Fruit fly (Drosophila melanogaster) whole organism, embryonic: ENCODE results near the gene CG33523.

Source experiments
- CG10565 ChIP-seq: fragments of 200-800 bp; sonication (Bioruptor generic); optimal IDR thresholded peaks from 3 replicates; lab custom pipeline; 2016; ENCODE audit warnings: missing biosample characterization, mild to moderate bottlenecking, missing genetic modification characterization
- CG34422 ChIP-seq: fragments of 200-800 bp; sonication (Bioruptor generic); IDR thresholded peaks from 3 replicates; pipeline ENCODE4 v1.3.6; 2022; ENCODE audit warnings: missing biosample characterization, missing genetic modification characterization
- aop ChIP-seq: fragments of 200-800 bp; sonication (Bioruptor generic); IDR thresholded peaks from 2 replicates; pipeline ENCODE4 v1.3.6; 2022; ENCODE audit warnings: missing biosample characterization, missing genetic modification characterization
- cad ChIP-seq: fragments of >200 bp; optimal IDR thresholded peaks from 2 replicates; lab custom pipeline; 2017; ENCODE audit warnings: missing biosample characterization, missing genetic modification characterization
- pnt ChIP-seq: fragments of 200-800 bp; sonication (Bioruptor generic); optimal IDR thresholded peaks from 3 replicates; lab custom pipeline; 2016; ENCODE audit warnings: missing biosample characterization, missing genetic modification characterization
- psq ChIP-seq: fragments of 200-800 bp; sonication (Bioruptor generic); optimal IDR thresholded peaks from 2 replicates; lab custom pipeline; 2017; ENCODE audit warnings: missing biosample characterization, missing genetic modification characterization
- sens-2 ChIP-seq: fragments of 200-800 bp; sonication (Bioruptor generic); IDR thresholded peaks from 2 replicates; pipeline ENCODE4 v1.3.6; 2022; ENCODE audit warnings: missing biosample characterization, missing genetic modification characterization
- sima ChIP-seq: fragments of 200-800 bp; sonication (Bioruptor generic); optimal IDR thresholded peaks from 2 replicates; lab custom pipeline; 2016; ENCODE audit warnings: missing biosample characterization, missing genetic modification characterization
- sqz ChIP-seq: fragments of 200-800 bp; sonication (Bioruptor generic); optimal IDR thresholded peaks from 3 replicates; lab custom pipeline; 2018; ENCODE audit warnings: missing biosample characterization, mild to moderate bottlenecking, missing genetic modification characterization
- usp ChIP-seq: fragments of >200 bp; optimal IDR thresholded peaks from 2 replicates; lab custom pipeline; 2017; ENCODE audit warnings: missing biosample characterization, missing genetic modification characterization

DNA sequence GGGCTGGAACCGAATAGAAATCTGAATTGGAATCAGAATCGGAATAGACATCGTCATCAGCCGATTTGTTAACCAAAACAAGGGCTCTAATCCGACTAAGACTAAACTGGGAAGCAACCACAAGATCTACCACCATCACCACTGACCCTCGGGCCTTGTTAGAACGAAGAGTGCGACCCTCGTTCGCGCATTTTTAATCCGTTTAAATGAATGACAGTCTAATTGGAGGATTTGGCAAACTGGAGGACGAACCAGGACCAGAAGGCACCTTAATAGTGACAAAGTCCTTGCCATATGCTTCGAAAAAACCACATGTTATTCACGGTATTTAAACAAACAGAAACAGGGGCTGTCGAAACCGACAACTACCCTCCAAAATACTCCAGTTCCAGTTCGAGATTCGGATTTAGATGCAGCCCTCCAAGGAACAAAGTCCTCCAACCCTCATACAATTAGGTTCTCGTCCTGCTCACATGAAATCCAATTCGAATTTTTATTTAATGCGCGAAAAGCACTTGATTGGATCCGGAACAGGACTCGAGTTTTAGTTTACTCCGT, 44.8 kb upstream of the CG33523 start:
- TF ChIP-seq CG34422 (GFP tag; lab: Robert Waterston, UW) (no peak), psq (GFP tag; lab: Kevin White, UChicago) (no peak), CG10565 (no peak), sqz (no peak), pnt (GFP tag; lab: Kevin White, UChicago) (no peak), aop (no peak), usp (GFP tag; lab: Kevin White, UChicago) (no peak), sens-2 (GFP tag; lab: Robert Waterston, UW) (no peak), sima (GFP tag; lab: Kevin White, UChicago) (no peak), cad (GFP tag; lab: Kevin White, UChicago) (no peak)
